Fruit fly (Drosophila melanogaster) whole organism, embryonic: ENCODE data around the gene Sulf1.

ENCODE experiments used
- Atf6 ChIP-seq: fragments of 200-800 bp; sonication (Bioruptor generic); IDR thresholded peaks from 2 replicates; pipeline ENCODE4 v1.3.6; 2022; ENCODE audit warnings: missing biosample characterization, missing genetic modification characterization
- CG1024 ChIP-seq: fragments of 200-800 bp; sonication (Bioruptor generic); IDR thresholded peaks from 2 replicates; pipeline ENCODE4 v1.3.6; 2022; ENCODE audit warnings: missing biosample characterization, missing genetic modification characterization
- CG12071 ChIP-seq: fragments of 200-800 bp; sonication (Bioruptor generic); optimal IDR thresholded peaks from 3 replicates; lab custom pipeline; 2018; ENCODE audit warnings: missing biosample characterization, mild to moderate bottlenecking, missing genetic modification characterization
- CG13424 ChIP-seq: fragments of 200-800 bp; sonication (Bioruptor generic); optimal IDR thresholded peaks from 2 replicates; lab custom pipeline; 2019; ENCODE audit warnings: missing biosample characterization, mild to moderate bottlenecking, missing genetic modification characterization, moderate library complexity
- CG15479 ChIP-seq: fragments of 200-800 bp; sonication (Bioruptor generic); optimal IDR thresholded peaks from 3 replicates; lab custom pipeline; 2019; ENCODE audit warnings: missing biosample characterization, mild to moderate bottlenecking, missing genetic modification characterization, moderate library complexity
- CG1603 ChIP-seq: fragments of 200-800 bp; sonication (Bioruptor generic); optimal IDR thresholded peaks from 2 replicates; lab custom pipeline; 2019; ENCODE audit warnings: missing biosample characterization, mild to moderate bottlenecking, missing genetic modification characterization, moderate library complexity
- CG16863 ChIP-seq: fragments of 200-800 bp; sonication (Bioruptor generic); optimal IDR thresholded peaks from 3 replicates; lab custom pipeline; 2016; ENCODE audit warnings: missing biosample characterization, missing genetic modification characterization
- CG2712 ChIP-seq: fragments of 200-800 bp; optimal IDR thresholded peaks from 3 replicates; lab custom pipeline; 2019; ENCODE audit warnings: missing biosample characterization, mild to moderate bottlenecking, missing genetic modification characterization, moderate library complexity
- CG30403 ChIP-seq: fragments of 200-800 bp; sonication (Bioruptor generic); optimal IDR thresholded peaks from 3 replicates; lab custom pipeline; 2016; ENCODE audit warnings: missing biosample characterization, missing genetic modification characterization
- CG3065 ChIP-seq: fragments of 200-800 bp; sonication (Bioruptor generic); optimal IDR thresholded peaks from 2 replicates; lab custom pipeline; 2016; ENCODE audit warnings: missing biosample characterization, missing genetic modification characterization
- CG31441 ChIP-seq: fragments of 200-800 bp; sonication (Bioruptor generic); IDR thresholded peaks from 2 replicates; pipeline ENCODE4 v1.3.6; 2022; ENCODE audit warnings: missing biosample characterization, missing genetic modification characterization
- CG3726 ChIP-seq: fragments of 200-800 bp; sonication (Bioruptor generic); IDR thresholded peaks from 3 replicates; pipeline ENCODE4, ENCODE4 v1.3.6; 2022; ENCODE audit warnings: missing biosample characterization, missing genetic modification characterization
- CG4282 ChIP-seq: fragments of 200-800 bp; sonication (Bioruptor generic); optimal IDR thresholded peaks from 2 replicates; lab custom pipeline; 2016; ENCODE audit warnings: missing biosample characterization, missing genetic modification characterization
- CG4820 ChIP-seq: fragments of 200-800 bp; sonication (Bioruptor generic); optimal IDR thresholded peaks from 3 replicates; lab custom pipeline; 2016; ENCODE audit warnings: missing biosample characterization, missing genetic modification characterization
- CG8944 ChIP-seq: fragments of 200-800 bp; sonication (Bioruptor generic); optimal IDR thresholded peaks from 3 replicates; lab custom pipeline; 2016; ENCODE audit warnings: missing biosample characterization, missing genetic modification characterization
- CrebB ChIP-seq: fragments of 200-800 bp; sonication (Bioruptor generic); optimal IDR thresholded peaks from 3 replicates; lab custom pipeline; 2018; ENCODE audit warnings: missing biosample characterization, mild to moderate bottlenecking, missing genetic modification characterization
- D19A ChIP-seq: fragments of 200-800 bp; optimal IDR thresholded peaks from 3 replicates; lab custom pipeline; 2019; ENCODE audit warnings: missing biosample characterization, mild to moderate bottlenecking, missing genetic modification characterization, moderate library complexity
- Deaf1 ChIP-seq: fragments of 200-800 bp; optimal IDR thresholded peaks from 3 replicates; lab custom pipeline; 2019; ENCODE audit warnings: missing biosample characterization, mild to moderate bottlenecking, missing genetic modification characterization, moderate library complexity
- Doc2 ChIP-seq: fragments of 200-800 bp; sonication (Bioruptor generic); IDR thresholded peaks from 2 replicates; pipeline ENCODE4 v1.3.6; 2022; ENCODE audit warnings: missing biosample characterization, missing genetic modification characterization
- Elba2 ChIP-seq: fragments of 200-800 bp; sonication (Bioruptor generic); optimal IDR thresholded peaks from 3 replicates; lab custom pipeline; 2016; ENCODE audit warnings: missing biosample characterization, missing genetic modification characterization
- HLH4C ChIP-seq: fragments of 200-800 bp; sonication (Bioruptor generic); IDR thresholded peaks from 3 replicates; pipeline ENCODE4 v1.3.6; 2022; ENCODE audit warnings: missing biosample characterization, missing genetic modification characterization; ENCODE audit not compliant: partially characterized antibody
- Hmx ChIP-seq: fragments of 200-800 bp; sonication (Bioruptor generic); optimal IDR thresholded peaks from 2 replicates; lab custom pipeline; 2016; ENCODE audit warnings: missing biosample characterization, missing genetic modification characterization
- Max ChIP-seq: fragments of 200-800 bp; sonication (Bioruptor generic); optimal IDR thresholded peaks from 2 replicates; lab custom pipeline; 2016; ENCODE audit warnings: missing biosample characterization, mild to moderate bottlenecking, missing genetic modification characterization
- NC2β ChIP-seq: fragments of 200-800 bp; sonication (Bioruptor generic); optimal IDR thresholded peaks from 2 replicates; lab custom pipeline; 2016; ENCODE audit warnings: missing biosample characterization, missing genetic modification characterization
- NK7.1 ChIP-seq: fragments of 200-800 bp; sonication (Bioruptor generic); optimal IDR thresholded peaks from 3 replicates; lab custom pipeline; 2016; ENCODE audit warnings: missing biosample characterization, missing genetic modification characterization
- Opbp ChIP-seq: fragments of 200-800 bp; sonication (Bioruptor generic); IDR thresholded peaks from 3 replicates; pipeline ENCODE4 v1.3.6; 2022; ENCODE audit warnings: missing biosample characterization, missing genetic modification characterization; ENCODE audit not compliant: partially characterized antibody
- Ravus ChIP-seq: fragments of 200-800 bp; sonication (Bioruptor generic); IDR thresholded peaks from 2 replicates; pipeline ENCODE4 v1.3.6; 2022; ENCODE audit warnings: missing biosample characterization, missing genetic modification characterization
- Rfx ChIP-seq: fragments of 200-800 bp; sonication (Bioruptor generic); IDR thresholded peaks from 2 replicates; pipeline ENCODE4 v1.3.6; 2022; ENCODE audit warnings: missing biosample characterization, missing genetic modification characterization
- Sox100B ChIP-seq: fragments of 200-800 bp; sonication (Bioruptor generic); optimal IDR thresholded peaks from 3 replicates; lab custom pipeline; 2018; ENCODE audit warnings: missing biosample characterization, mild to moderate bottlenecking, missing genetic modification characterization
- Spps ChIP-seq: fragments of 200-800 bp; sonication (Bioruptor generic); optimal IDR thresholded peaks from 2 replicates; lab custom pipeline; 2018; ENCODE audit warnings: missing biosample characterization, mild to moderate bottlenecking, missing genetic modification characterization
- Sry-δ ChIP-seq: fragments of 200-800 bp; sonication (Bioruptor generic); optimal IDR thresholded peaks from 2 replicates; lab custom pipeline; 2016; ENCODE audit warnings: missing biosample characterization, missing genetic modification characterization
- Vsx1 ChIP-seq: fragments of 200-800 bp; sonication (Bioruptor generic); optimal IDR thresholded peaks from 2 replicates; lab custom pipeline; 2017; ENCODE audit warnings: missing biosample characterization, mild to moderate bottlenecking, missing genetic modification characterization, missing genetic modification reagents
- ash1 ChIP-seq: fragments of 200-800 bp; sonication (Bioruptor generic); optimal IDR thresholded peaks from 2 replicates; lab custom pipeline; 2018; ENCODE audit warnings: missing biosample characterization, mild to moderate bottlenecking, missing genetic modification characterization
- cad ChIP-seq: fragments of >200 bp; optimal IDR thresholded peaks from 2 replicates; lab custom pipeline; 2017; ENCODE audit warnings: missing biosample characterization, missing genetic modification characterization
- caup ChIP-seq: fragments of 200-800 bp; sonication (Bioruptor generic); optimal IDR thresholded peaks from 3 replicates; lab custom pipeline; 2017; ENCODE audit warnings: missing biosample characterization, mild to moderate bottlenecking, missing genetic modification characterization, moderate library complexity; ENCODE audit not compliant: severe bottlenecking
- crol ChIP-seq: fragments of 200-800 bp; sonication (Bioruptor generic); IDR thresholded peaks from 2 replicates; pipeline ENCODE4 v1.3.6; 2022; ENCODE audit warnings: missing biosample characterization, missing genetic modification characterization
- dysf ChIP-seq: fragments of 200-800 bp; sonication (Bioruptor generic); IDR thresholded peaks from 3 replicates; pipeline ENCODE4 v1.3.6; 2022; ENCODE audit warnings: missing biosample characterization, missing genetic modification characterization
- ems ChIP-seq: fragments of 200-800 bp; sonication (Bioruptor generic); optimal IDR thresholded peaks from 3 replicates; lab custom pipeline; 2016; ENCODE audit warnings: missing biosample characterization, missing genetic modification characterization
- fd96Cb ChIP-seq: fragments of 200-800 bp; sonication (Bioruptor generic); optimal IDR thresholded peaks from 2 replicates; lab custom pipeline; 2018; ENCODE audit warnings: missing biosample characterization, mild to moderate bottlenecking, missing genetic modification characterization, moderate library complexity
- fru ChIP-seq: fragments of >200 bp; optimal IDR thresholded peaks from 2 replicates; lab custom pipeline; 2017
- fu2 ChIP-seq: fragments of 200-800 bp; sonication (Bioruptor generic); optimal IDR thresholded peaks from 2 replicates; lab custom pipeline; 2016; ENCODE audit warnings: missing biosample characterization, missing genetic modification characterization
- gcm ChIP-seq: fragments of 200-800 bp; sonication (Bioruptor generic); optimal IDR thresholded peaks from 2 replicates; lab custom pipeline; 2019; ENCODE audit warnings: missing biosample characterization, mild to moderate bottlenecking, missing genetic modification characterization, moderate library complexity
- gro ChIP-seq: fragments of 200-800 bp; sonication (Bioruptor generic); optimal IDR thresholded peaks from 2 replicates; lab custom pipeline; 2016; ENCODE audit warnings: missing biosample characterization, missing genetic modification characterization
- knrl ChIP-seq: fragments of 200-800 bp; sonication (Bioruptor generic); IDR thresholded peaks from 3 replicates; pipeline ENCODE4 v1.3.6; 2022; ENCODE audit warnings: missing biosample characterization, missing genetic modification characterization; ENCODE audit not compliant: partially characterized antibody
- maf-S ChIP-seq: fragments of 200-800 bp; sonication (Bioruptor generic); optimal IDR thresholded peaks from 2 replicates; lab custom pipeline; 2016; ENCODE audit warnings: missing biosample characterization, missing genetic modification characterization
- ro ChIP-seq: fragments of 200-800 bp; sonication (Bioruptor generic); IDR thresholded peaks from 2 replicates; pipeline ENCODE4 v1.3.6; 2022; ENCODE audit warnings: missing biosample characterization, missing genetic modification characterization
- seq ChIP-seq: fragments of 200-800 bp; sonication (Bioruptor generic); IDR thresholded peaks from 2 replicates; pipeline ENCODE4 v1.3.6; 2022; ENCODE audit warnings: missing biosample characterization, missing genetic modification characterization
- sisA ChIP-seq: fragments of 200-800 bp; sonication (Bioruptor generic); IDR thresholded peaks from 2 replicates; pipeline ENCODE4 v1.3.6; 2022; ENCODE audit warnings: missing biosample characterization, missing genetic modification characterization
- sr ChIP-seq: fragments of 200-800 bp; sonication (Bioruptor generic); IDR thresholded peaks from 3 replicates; pipeline ENCODE4 v1.3.6; 2022; ENCODE audit warnings: missing biosample characterization, missing genetic modification characterization
- tio ChIP-seq: fragments of 200-800 bp; sonication (Bioruptor generic); optimal IDR thresholded peaks from 2 replicates; lab custom pipeline; 2017; ENCODE audit warnings: missing biosample characterization, missing genetic modification characterization, inconsistent platforms
- trh ChIP-seq: fragments of 200-800 bp; sonication (Bioruptor generic); optimal IDR thresholded peaks from 2 replicates; lab custom pipeline; 2016; ENCODE audit warnings: missing biosample characterization, missing genetic modification characterization
- wdn ChIP-seq: fragments of 200-800 bp; sonication (Bioruptor generic); IDR thresholded peaks from 2 replicates; pipeline ENCODE4 v1.3.6; 2022; ENCODE audit warnings: missing biosample characterization, missing genetic modification characterization

The Sulf1 gene

DNA sequence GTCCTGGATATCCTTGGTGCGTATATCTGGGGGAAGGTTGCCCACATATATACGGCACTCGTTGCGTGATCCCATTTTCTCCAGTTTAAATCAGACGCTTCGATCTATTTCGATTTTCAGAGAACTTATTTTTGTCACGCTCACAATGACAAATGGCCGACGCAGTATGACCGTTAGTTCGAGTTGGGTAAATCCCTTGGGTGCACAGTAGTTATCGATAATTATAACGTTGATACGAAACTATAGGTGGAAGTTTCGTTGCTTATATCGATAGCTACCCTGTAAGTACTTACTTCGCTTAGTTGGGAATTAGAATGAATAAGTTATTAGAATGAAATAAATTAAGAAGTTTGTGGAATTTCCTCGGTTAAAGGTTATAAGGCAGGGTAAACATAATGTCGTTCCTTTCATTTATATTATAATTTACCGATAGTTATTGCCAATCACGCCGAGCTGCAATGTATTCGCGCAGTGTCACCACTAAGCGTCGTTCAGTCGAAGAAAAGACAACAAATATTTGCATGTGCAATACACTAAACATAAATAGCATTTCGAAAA is 2.5 kb upstream of the Sulf1 start, which contains the start of the genes SF2 and pad (continued):
- peak; percentile 86 for TF ChIP-seq Opbp (GFP tag; lab: Robert Waterston, UW)
- no peak for TF ChIP-seq CG3726 (GFP tag; lab: Robert Waterston, UW)
- TF ChIP-seq CG4282, result peak; percentile 42
- TF ChIP-seq trh, result peak; percentile 59
- peak; percentile 60; the same call in 1 of the 2 replicates for TF ChIP-seq Atf6
- peak; percentile 82 for TF ChIP-seq Rfx (GFP tag; lab: Robert Waterston, UW)
- peak; percentile 87 for TF ChIP-seq Max (GFP tag; lab: Kevin White, UChicago)
- no peak for TF ChIP-seq crol (GFP tag; lab: Robert Waterston, UW)
- peak; percentile 73 for TF ChIP-seq wdn (GFP tag; lab: Robert Waterston, UW)
- peak; percentile 81 for TF ChIP-seq gro (GFP tag; lab: Kevin White, UChicago)
- TF ChIP-seq cad, result no peak
- TF ChIP-seq Sox100B (GFP tag; lab: Kevin White, UChicago), result peak; percentile 69
- peak; percentile 47 for TF ChIP-seq CG3065 (GFP tag; lab: Kevin White, UChicago)
- TF ChIP-seq maf-S (GFP tag; lab: Kevin White, UChicago), result peak; percentile 66
- peak; percentile 86 for TF ChIP-seq CG2712 (tag; lab: Kevin White, UChicago)
- TF ChIP-seq D19A, result peak; percentile 25
- TF ChIP-seq CG4820 (GFP tag; lab: Kevin White, UChicago), result peak; percentile 72
- TF ChIP-seq CG1024 (GFP tag; lab: Robert Waterston, UW), result 0 out of 2 replicates have a peak, but pooled peaks have one; percentile 29
- TF ChIP-seq knrl, result peak; percentile 98
- peak; percentile 45 for TF ChIP-seq CG1603 (tag; lab: Kevin White, UChicago)
- peak; percentile 64 for TF ChIP-seq fd96Cb (tag; lab: Kevin White, UChicago)
- TF ChIP-seq Sry-δ (GFP tag; lab: Kevin White, UChicago), result peak; percentile 98
- peak; percentile 75 for TF ChIP-seq CG16863
- no peak for TF ChIP-seq ro (GFP tag; lab: Robert Waterston, UW)
- peak; percentile 94 for TF ChIP-seq HLH4C (GFP tag; lab: Robert Waterston, UW)
- peak; percentile 82 for TF ChIP-seq ems
- TF ChIP-seq Ravus, result peak; percentile 29
- TF ChIP-seq ash1 (GFP tag; lab: Kevin White, UChicago), result no peak
- peak; percentile 61 for TF ChIP-seq Vsx1 (GFP tag; lab: Kevin White, UChicago)
- TF ChIP-seq Hmx, result peak; percentile 64
- no peak for TF ChIP-seq Spps (tag; lab: Kevin White, UChicago)
- peak; percentile 37 for TF ChIP-seq Elba2
- no peak for TF ChIP-seq CG15479
- TF ChIP-seq tio (GFP tag; lab: Kevin White, UChicago), result peak; percentile 44
- TF ChIP-seq caup (GFP tag; lab: Kevin White, UChicago), result peak; percentile 69
- no peak for TF ChIP-seq Doc2 (GFP tag; lab: Robert Waterston, UW)
- TF ChIP-seq CG31441 (GFP tag; lab: Robert Waterston, UW), result peak; percentile 77
- peak; percentile 71 for TF ChIP-seq sisA (GFP tag; lab: Robert Waterston, UW)
- TF ChIP-seq CG8944 (GFP tag; lab: Kevin White, UChicago), result peak; percentile 66
- TF ChIP-seq sr, result no peak
- peak; percentile 88 for TF ChIP-seq CG30403
- peak; percentile 84 for TF ChIP-seq CG13424 (tag; lab: Kevin White, UChicago)
- peak; percentile 54 for TF ChIP-seq gcm (GFP tag; lab: Kevin White, UChicago)
- no peak for TF ChIP-seq seq (GFP tag; lab: Robert Waterston, UW)
- no peak for TF ChIP-seq CrebB (tag; lab: Kevin White, UChicago)
- no peak for TF ChIP-seq CG12071
- TF ChIP-seq fu2 (GFP tag; lab: Kevin White, UChicago), result peak; percentile 77
- peak; percentile 53 for TF ChIP-seq Deaf1 (tag; lab: Kevin White, UChicago)
- peak; percentile 69 for TF ChIP-seq NC2β (GFP tag; lab: Kevin White, UChicago)
- peak; percentile 53 for TF ChIP-seq NK7.1 (GFP tag; lab: Kevin White, UChicago)
- TF ChIP-seq fru (lab: Kevin White, UChicago), result no peak
- peak; percentile 73 for TF ChIP-seq dysf (GFP tag; lab: Robert Waterston, UW)
